Fruit fly (Drosophila melanogaster): ENCODE results near the gene CG17928.

The CG17928 gene

dm6 chr2L:16743055-16743805, 48.1 kb upstream of the CG17928 start, which contains the start of the genes LSm7 and BuGZ (continued):
- TF ChIP-seq Scr (GFP tag; IDR thresholded peaks at IDR 0.05; ENCODE audit: partially characterized antibody) (peak; percentile 75), slou (GFP tag; optimal IDR thresholded peaks at IDR 0.05) (peak; percentile 23), CG7987 (GFP tag; optimal IDR thresholded peaks at IDR 0.05) (peak; percentile 38), CTCF (GFP tag; optimal IDR thresholded peaks at IDR 0.05) (peak; percentile 97), CG10274 (GFP tag; optimal IDR thresholded peaks at IDR 0.05) (no peak), D (optimal IDR thresholded peaks at IDR 0.05) (no peak), D (GFP tag; optimal IDR thresholded peaks at IDR 0.05) (peak; percentile 29), CG15073 (GFP tag; optimal IDR thresholded peaks at IDR 0.05) (no peak), CG8944 (GFP tag; optimal IDR thresholded peaks at IDR 0.05) (peak; percentile 8), CG2875 (GFP tag; optimal IDR thresholded peaks at IDR 0.05) (peak; percentile 16), fd102C (GFP tag; optimal IDR thresholded peaks at IDR 0.05) (peak; percentile 35), Doc2 (GFP tag; IDR thresholded peaks at IDR 0.05) (no peak), Stat92E (GFP tag; optimal IDR thresholded peaks at IDR 0.05) (peak in 1 of 3 experiments; percentile 21), CG10431 (GFP tag; optimal IDR thresholded peaks at IDR 0.05) (peak; percentile 59), CG34422 (GFP tag; IDR thresholded peaks at IDR 0.05) (peak; percentile 22; the same call in 1 of the 3 replicates), Camta (GFP tag; optimal IDR thresholded peaks at IDR 0.05) (peak; percentile 25), HLH3B (GFP tag; IDR thresholded peaks at IDR 0.05) (no peak), CG13775 (GFP tag; optimal IDR thresholded peaks at IDR 0.05) (peak; percentile 65), CG1529 (GFP tag; optimal IDR thresholded peaks at IDR 0.05) (peak; percentile 17), sqz (GFP tag; optimal IDR thresholded peaks at IDR 0.05) (no peak), BtbVII (GFP tag; optimal IDR thresholded peaks at IDR 0.05) (peak; percentile 8), Hr3 (GFP tag; optimal IDR thresholded peaks at IDR 0.05) (no peak), vvl (GFP tag; IDR thresholded peaks at IDR 0.05) (peak; percentile 44; the same call in 1 of the 2 replicates), CG4617 (GFP tag; optimal IDR thresholded peaks at IDR 0.05; ENCODE audit: borderline replicate concordance) (peak; percentile 51), shn (GFP tag; optimal IDR thresholded peaks at IDR 0.05) (no peak), az2 (GFP tag; optimal IDR thresholded peaks at IDR 0.05) (peak; percentile 37), Dll (GFP tag; IDR thresholded peaks at IDR 0.05; ENCODE audit: partially characterized antibody) (peak; percentile 78), nerfin-1 (tag; optimal IDR thresholded peaks at IDR 0.05) (peak; percentile 17), sens (GFP tag) (peak; percentile 76), CG4854 (GFP tag; optimal IDR thresholded peaks at IDR 0.05) (no peak), E2f2 (GFP tag; IDR thresholded peaks at IDR 0.05) (peak; percentile 62), bcd (GFP tag; optimal IDR thresholded peaks at IDR 0.05) (peak; percentile 57), ash1 (GFP tag; optimal IDR thresholded peaks at IDR 0.05) (no peak), inv (GFP tag; IDR thresholded peaks at IDR 0.05; ENCODE audit: partially characterized antibody) (peak; percentile 60), chinmo (GFP tag; IDR thresholded peaks at IDR 0.05; ENCODE audit: partially characterized antibody) (0 out of 4 replicates have a peak, but pooled peaks have one; percentile 38), lola (GFP tag; optimal IDR thresholded peaks at IDR 0.05) (peak in 1 of 3 experiments; percentile 33), CG15696 (tag; optimal IDR thresholded peaks at IDR 0.05) (peak; percentile 41), ase (GFP tag; IDR thresholded peaks at IDR 0.05) (no peak), Sox100B (GFP tag; optimal IDR thresholded peaks at IDR 0.05) (no peak), CG10543 (GFP tag; optimal IDR thresholded peaks at IDR 0.05) (peak; percentile 12), CG30403 (GFP tag; optimal IDR thresholded peaks at IDR 0.05) (peak; percentile 38), Doc3 (GFP tag; IDR thresholded peaks at IDR 0.05; ENCODE audit: partially characterized antibody) (peak; percentile 49; the same call in 2 of the 3 replicates), CG5245 (GFP tag; optimal IDR thresholded peaks at IDR 0.05) (peak; percentile 17), chn (GFP tag; optimal IDR thresholded peaks at IDR 0.05) (peak; percentile 10), amos (GFP tag; IDR thresholded peaks at IDR 0.05; ENCODE audit: partially characterized antibody) (peak; percentile 45; the same call in 1 of the 2 replicates), CG9797 (GFP tag; optimal IDR thresholded peaks at IDR 0.05) (peak; percentile 82), gcm (GFP tag; optimal IDR thresholded peaks at IDR 0.05) (peak; percentile 31), Ets97D (GFP tag; optimal IDR thresholded peaks at IDR 0.05) (peak; percentile 31), TFAM (GFP tag; optimal IDR thresholded peaks at IDR 0.05) (no peak)
